Worm (Caenorhabditis elegans): ENCODE data around the gene lin-49.

DNA sequence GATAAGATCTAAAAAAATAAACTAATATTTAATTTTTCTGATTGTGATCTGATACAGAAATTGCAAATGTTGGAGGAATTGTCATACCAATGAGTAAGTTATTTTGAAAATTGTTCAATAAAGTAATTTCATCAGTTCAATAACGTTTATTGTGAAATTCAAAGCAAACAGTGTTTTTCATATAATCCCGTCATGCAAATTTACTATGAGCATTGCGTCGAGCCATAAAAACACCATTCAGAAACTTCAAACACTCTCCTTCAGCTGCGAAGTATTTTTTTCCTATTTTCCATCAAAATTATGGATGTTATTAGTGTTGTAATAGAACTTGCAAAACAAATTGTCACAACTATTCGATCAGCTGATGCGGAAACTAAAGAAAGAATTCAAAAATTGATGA is 31.4 kb downstream of the lin-49 start, which contains the start of gene C49C8.8:
- no peak for TF ChIP-seq ceh-48 (tag; optimal IDR thresholded peaks at IDR 0.05)
- TF ChIP-seq ama-1 (optimal IDR thresholded peaks at IDR 0.05), result no peak
- no peak for TF ChIP-seq pros-1 (tag; optimal IDR thresholded peaks at IDR 0.05)
- no peak for TF ChIP-seq tbx-2 (tag; optimal IDR thresholded peaks at IDR 0.05)
- TF ChIP-seq pqm-1 (tag; optimal IDR thresholded peaks at IDR 0.05), result no peak
- no peak for TF ChIP-seq sox-4 (tag; optimal IDR thresholded peaks at IDR 0.05)
- TF ChIP-seq tbx-7 (tag; optimal IDR thresholded peaks at IDR 0.05), result no peak

All from whole organism, late embryonic.